Fruit fly (Drosophila melanogaster): ENCODE data around the gene PDZ-GEF.

PDZ-GEF gene

dm6 chr2L:6306895-6307294 lies 16.7 kb upstream of the PDZ-GEF start (continued):
- TF ChIP-seq Abd-B (GFP tag; optimal IDR thresholded peaks at IDR 0.05), result peak; percentile 8
- TF ChIP-seq CG17359 (tag; optimal IDR thresholded peaks at IDR 0.05), result peak; percentile 16
- peak; percentile 8 for TF ChIP-seq CG12071 (GFP tag; optimal IDR thresholded peaks at IDR 0.05)
- no peak for TF ChIP-seq cas (GFP tag; IDR thresholded peaks at IDR 0.05)
- no peak for TF ChIP-seq D (optimal IDR thresholded peaks at IDR 0.05)
- TF ChIP-seq D (GFP tag; optimal IDR thresholded peaks at IDR 0.05), result peak; percentile 23
- peak in 1 of 2 experiments; percentile 22 for TF ChIP-seq dpn (GFP tag; optimal IDR thresholded peaks at IDR 0.05)
- TF ChIP-seq dmrt99B (tag; optimal IDR thresholded peaks at IDR 0.05), result peak; percentile 37
- TF ChIP-seq Ptx1 (GFP tag; IDR thresholded peaks at IDR 0.05), result peak; percentile 33; the same call in 1 of the 2 replicates
- TF ChIP-seq Rfx (GFP tag; IDR thresholded peaks at IDR 0.05), result no peak
- TF ChIP-seq D19A (tag; optimal IDR thresholded peaks at IDR 0.05), result no peak
- TF ChIP-seq CG2120 (GFP tag; optimal IDR thresholded peaks at IDR 0.05), result no peak
- TF ChIP-seq Meics (GFP tag; optimal IDR thresholded peaks at IDR 0.05), result peak; percentile 4
- TF ChIP-seq CG18262 (tag; optimal IDR thresholded peaks at IDR 0.05), result peak; percentile 8
- no peak for TF ChIP-seq Hmr (GFP tag; optimal IDR thresholded peaks at IDR 0.05)
- 0 out of 2 replicates have a peak, but pooled peaks have one; percentile 22 for TF ChIP-seq esg (GFP tag; conservative IDR thresholded peaks at IDR 0.05)
- TF ChIP-seq CG10959 (GFP tag; IDR thresholded peaks at IDR 0.05), result no peak
- no peak; the same call in 1 of the 2 replicates for TF ChIP-seq CG4730 (GFP tag; IDR thresholded peaks at IDR 0.05)
- no peak for TF ChIP-seq CG7556 (GFP tag; optimal IDR thresholded peaks at IDR 0.05)
- TF ChIP-seq CG7745 (tag; optimal IDR thresholded peaks at IDR 0.05), result no peak
- no peak for TF ChIP-seq Oaz (GFP tag; IDR thresholded peaks at IDR 0.05)
- TF ChIP-seq CG12155 (GFP tag; optimal IDR thresholded peaks at IDR 0.05), result no peak
- peak; percentile 34 for TF ChIP-seq CG2712 (tag; optimal IDR thresholded peaks at IDR 0.05)
- no peak for TF ChIP-seq CG9932 (GFP tag; IDR thresholded peaks at IDR 0.05)
- 0 out of 2 replicates have a peak, but pooled peaks have one; percentile 19 for TF ChIP-seq Ada2b (GFP tag; IDR thresholded peaks at IDR 0.05)
- TF ChIP-seq Xrp1 (GFP tag; IDR thresholded peaks at IDR 0.05), result peak; percentile 39; the same call in 1 of the 2 replicates

- TF ChIP-seq Poxn (GFP tag; IDR thresholded peaks at IDR 0.05), result no peak
- no peak for TF ChIP-seq CG1233 (GFP tag; optimal IDR thresholded peaks at IDR 0.05)
- no peak for TF ChIP-seq z (GFP tag; IDR thresholded peaks at IDR 0.05)
- TF ChIP-seq CG10959 (GFP tag; IDR thresholded peaks at IDR 0.05), result no peak
- TF ChIP-seq ems (GFP tag; optimal IDR thresholded peaks at IDR 0.05), result no peak
- TF ChIP-seq CG17612 (GFP tag; IDR thresholded peaks at IDR 0.05), result no peak
- no peak for TF ChIP-seq CG32772 (GFP tag; IDR thresholded peaks at IDR 0.05)
- TF ChIP-seq E2f2 (GFP tag; IDR thresholded peaks at IDR 0.05), result no peak
- no peak for TF ChIP-seq CG17361 (GFP tag; IDR thresholded peaks at IDR 0.05)
- no peak for TF ChIP-seq CG11085 (GFP tag; IDR thresholded peaks at IDR 0.05)
- no peak for TF ChIP-seq Rfx (GFP tag; IDR thresholded peaks at IDR 0.05)
- no peak for TF ChIP-seq slou (GFP tag; optimal IDR thresholded peaks at IDR 0.05)
- no peak for TF ChIP-seq CG14014 (GFP tag; IDR thresholded peaks at IDR 0.05)
- TF ChIP-seq dati (GFP tag; IDR thresholded peaks at IDR 0.05), result no peak
- no peak for TF ChIP-seq CG16779 (GFP tag; IDR thresholded peaks at IDR 0.05)
- no peak for TF ChIP-seq Lpt (GFP tag; optimal IDR thresholded peaks at IDR 0.05)
- no peak for TF ChIP-seq tap (tag; optimal IDR thresholded peaks at IDR 0.05)
- TF ChIP-seq Nf-YA (GFP tag; IDR thresholded peaks at IDR 0.05), result no peak
- no peak for TF ChIP-seq CG8290 (GFP tag; optimal IDR thresholded peaks at IDR 0.05)
- TF ChIP-seq CG8290 (tag; optimal IDR thresholded peaks at IDR 0.05), result no peak
Measured at dm6 chr2L:6308651-6309050, 14.9 kb upstream of the PDZ-GEF start, which contains the start of the genes CG43922 and CG13984. Gene CG43922 (minus strand): TSS chr2L:6308751. Gene CG13984 (plus strand): TSS chr2L:6308819.

All from whole organism, embryonic.